Fruit fly (Drosophila melanogaster) whole organism, embryonic: ENCODE results near the gene Sirt6.

Experiments used
- BtbVII ChIP-seq: fragments of 200-800 bp; sonication (Bioruptor generic); optimal IDR thresholded peaks from 3 replicates; lab custom pipeline; 2017; ENCODE audit warnings: missing biosample characterization, mild to moderate bottlenecking, missing genetic modification characterization
- CG10209 ChIP-seq: fragments of 200-800 bp; sonication (Bioruptor generic); optimal IDR thresholded peaks from 3 replicates; lab custom pipeline; 2017; ENCODE audit warnings: missing biosample characterization, mild to moderate bottlenecking, missing genetic modification characterization, missing genetic modification reagents
- CG12744 ChIP-seq: fragments of 200-800 bp; sonication (Bioruptor generic); optimal IDR thresholded peaks from 2 replicates; lab custom pipeline; 2016; ENCODE audit warnings: missing biosample characterization, missing genetic modification characterization
- CG14050 ChIP-seq: fragments of 200-800 bp; sonication (Bioruptor generic); IDR thresholded peaks from 3 replicates; pipeline ENCODE4 v1.3.6; 2022; ENCODE audit warnings: missing biosample characterization, missing genetic modification characterization
- CG17829 ChIP-seq: fragments of 200-800 bp; optimal IDR thresholded peaks from 2 replicates; lab custom pipeline; 2019; ENCODE audit warnings: missing biosample characterization, mild to moderate bottlenecking, missing genetic modification characterization, moderate library complexity
- CG17912 ChIP-seq: fragments of 200-800 bp; sonication (Bioruptor generic); optimal IDR thresholded peaks from 2 replicates; lab custom pipeline; 2018; ENCODE audit warnings: missing biosample characterization, mild to moderate bottlenecking, missing genetic modification characterization
- CG2116 ChIP-seq: fragments of 200-800 bp; sonication (Bioruptor generic); optimal IDR thresholded peaks from 3 replicates; lab custom pipeline; 2018; ENCODE audit warnings: missing biosample characterization, mild to moderate bottlenecking, missing genetic modification characterization
- CG2678 ChIP-seq: fragments of 200-800 bp; sonication (Bioruptor generic); optimal IDR thresholded peaks from 3 replicates; lab custom pipeline; 2019; ENCODE audit warnings: missing biosample characterization, mild to moderate bottlenecking, missing genetic modification characterization, moderate library complexity
- CG30403 ChIP-seq: fragments of 200-800 bp; sonication (Bioruptor generic); optimal IDR thresholded peaks from 3 replicates; lab custom pipeline; 2016; ENCODE audit warnings: missing biosample characterization, missing genetic modification characterization
- CG31224 ChIP-seq: fragments of 200-800 bp; sonication (Bioruptor generic); IDR thresholded peaks from 2 replicates; pipeline ENCODE4 v1.3.6; 2022; ENCODE audit warnings: missing biosample characterization, missing genetic modification characterization
- CG31365 ChIP-seq: fragments of 200-800 bp; sonication (Bioruptor generic); optimal IDR thresholded peaks from 2 replicates; lab custom pipeline; 2018; ENCODE audit warnings: missing biosample characterization, mild to moderate bottlenecking, missing genetic modification characterization
- CG3838 ChIP-seq: fragments of 200-800 bp; sonication (Bioruptor generic); optimal IDR thresholded peaks from 3 replicates; lab custom pipeline; 2016; ENCODE audit warnings: missing biosample characterization, missing genetic modification characterization
- CG4730 ChIP-seq: fragments of 200-800 bp; sonication (Bioruptor generic); IDR thresholded peaks from 2 replicates; pipeline ENCODE4 v1.3.6; 2022; ENCODE audit warnings: missing biosample characterization, missing genetic modification characterization
- CG6854 ChIP-seq: fragments of 200-800 bp; sonication (Bioruptor generic); optimal IDR thresholded peaks from 3 replicates; lab custom pipeline; 2017; ENCODE audit warnings: missing biosample characterization, mild to moderate bottlenecking, missing genetic modification characterization
- CG7745 ChIP-seq: fragments of 200-800 bp; sonication (Bioruptor generic); optimal IDR thresholded peaks from 2 replicates; lab custom pipeline; 2018; ENCODE audit warnings: missing biosample characterization, mild to moderate bottlenecking, missing genetic modification characterization, moderate library complexity
- CG7786 ChIP-seq: fragments of 200-800 bp; sonication (Bioruptor generic); optimal IDR thresholded peaks from 2 replicates; lab custom pipeline; 2016; ENCODE audit warnings: missing biosample characterization, missing genetic modification characterization
- CG7963 ChIP-seq: fragments of 200-800 bp; sonication (Bioruptor generic); IDR thresholded peaks from 3 replicates; pipeline ENCODE4 v1.3.6; 2022; ENCODE audit warnings: missing biosample characterization, missing genetic modification characterization; ENCODE audit not compliant: partially characterized antibody
- CG8765 ChIP-seq: fragments of 200-800 bp; sonication (Bioruptor generic); IDR thresholded peaks from 2 replicates; pipeline ENCODE4 v1.3.6; 2022; ENCODE audit warnings: missing biosample characterization, missing genetic modification characterization
- Camta ChIP-seq: fragments of 200-800 bp; sonication (Bioruptor generic); optimal IDR thresholded peaks from 2 replicates; lab custom pipeline; 2016; ENCODE audit warnings: missing biosample characterization, missing genetic modification characterization
- HmgD ChIP-seq: fragments of 200-800 bp; sonication (Bioruptor generic); optimal IDR thresholded peaks from 3 replicates; lab custom pipeline; 2016; ENCODE audit warnings: missing biosample characterization, missing genetic modification characterization
- Hsf ChIP-seq: fragments of 200-800 bp; sonication (Bioruptor generic); optimal IDR thresholded peaks from 3 replicates; lab custom pipeline; 2016; ENCODE audit warnings: missing biosample characterization, missing genetic modification characterization
- Meics ChIP-seq: fragments of 200-800 bp; sonication (Bioruptor generic); optimal IDR thresholded peaks from 2 replicates; lab custom pipeline; 2017; ENCODE audit warnings: missing biosample characterization, mild to moderate bottlenecking, missing genetic modification characterization
- NC2β ChIP-seq: fragments of 200-800 bp; sonication (Bioruptor generic); optimal IDR thresholded peaks from 2 replicates; lab custom pipeline; 2016; ENCODE audit warnings: missing biosample characterization, missing genetic modification characterization
- Opbp ChIP-seq: fragments of 200-800 bp; sonication (Bioruptor generic); IDR thresholded peaks from 3 replicates; pipeline ENCODE4 v1.3.6; 2022; ENCODE audit warnings: missing biosample characterization, missing genetic modification characterization; ENCODE audit not compliant: partially characterized antibody
- Pdp1 ChIP-seq, 2 experiments: fragments of 200-800 bp; sonication (Bioruptor generic); optimal IDR thresholded peaks; 3 replicates each; lab custom pipeline; 2016; ENCODE audit warnings: missing biosample characterization in 2 of 2, missing genetic modification characterization in 2 of 2, mild to moderate bottlenecking in 1 of 2, moderate library complexity in 1 of 2
- Scr ChIP-seq: fragments of 200-800 bp; sonication (Bioruptor generic); IDR thresholded peaks from 2 replicates; pipeline ENCODE4 v1.3.6; 2022; ENCODE audit warnings: missing biosample characterization, missing genetic modification characterization; ENCODE audit not compliant: partially characterized antibody
- aop ChIP-seq: fragments of 200-800 bp; sonication (Bioruptor generic); IDR thresholded peaks from 2 replicates; pipeline ENCODE4 v1.3.6; 2022; ENCODE audit warnings: missing biosample characterization, missing genetic modification characterization
- az2 ChIP-seq: fragments of 200-800 bp; sonication (Bioruptor generic); optimal IDR thresholded peaks from 3 replicates; lab custom pipeline; 2016; ENCODE audit warnings: missing biosample characterization, missing genetic modification characterization
- bab2 ChIP-seq: fragments of 200-800 bp; sonication (Bioruptor generic); optimal IDR thresholded peaks from 2 replicates; lab custom pipeline; 2016; ENCODE audit warnings: missing biosample characterization, missing genetic modification characterization
- btn ChIP-seq: fragments of 200-800 bp; sonication (Bioruptor generic); optimal IDR thresholded peaks from 2 replicates; lab custom pipeline; 2016; ENCODE audit warnings: missing biosample characterization, missing genetic modification characterization
- ems ChIP-seq: fragments of 200-800 bp; sonication (Bioruptor generic); optimal IDR thresholded peaks from 3 replicates; lab custom pipeline; 2016; ENCODE audit warnings: missing biosample characterization, missing genetic modification characterization
- gcm2 ChIP-seq: fragments of 200-800 bp; sonication (Bioruptor generic); optimal IDR thresholded peaks from 2 replicates; lab custom pipeline; 2016; ENCODE audit warnings: missing biosample characterization, missing genetic modification characterization
- hbn ChIP-seq: fragments of 200-800 bp; sonication (Bioruptor generic); IDR thresholded peaks from 2 replicates; pipeline ENCODE4 v1.3.6; 2022; ENCODE audit warnings: missing biosample characterization, missing genetic modification characterization; ENCODE audit not compliant: partially characterized antibody
- inv ChIP-seq: fragments of 200-800 bp; sonication (Bioruptor generic); IDR thresholded peaks from 2 replicates; pipeline ENCODE4 v1.3.6; 2022; ENCODE audit warnings: missing biosample characterization, missing genetic modification characterization; ENCODE audit not compliant: partially characterized antibody
- jigr1 ChIP-seq: fragments of 200-800 bp; sonication (Bioruptor generic); IDR thresholded peaks from 3 replicates; pipeline ENCODE4 v1.3.6; 2022; ENCODE audit warnings: missing biosample characterization, missing genetic modification characterization
- odd ChIP-seq: fragments of 200-800 bp; sonication (Bioruptor generic); optimal IDR thresholded peaks from 2 replicates; lab custom pipeline; 2017; ENCODE audit warnings: missing biosample characterization, mild to moderate bottlenecking, missing genetic modification characterization
- otp ChIP-seq: fragments of 200-800 bp; sonication (Bioruptor generic); IDR thresholded peaks from 3 replicates; pipeline ENCODE4, ENCODE4 v1.3.6; 2022; ENCODE audit warnings: missing biosample characterization, missing genetic modification characterization
- psq ChIP-seq: fragments of 200-800 bp; sonication (Bioruptor generic); optimal IDR thresholded peaks from 2 replicates; lab custom pipeline; 2017; ENCODE audit warnings: missing biosample characterization, missing genetic modification characterization
- schlank ChIP-seq: fragments of 200-800 bp; sonication (Bioruptor generic); optimal IDR thresholded peaks from 2 replicates; lab custom pipeline; 2018; ENCODE audit warnings: missing biosample characterization, mild to moderate bottlenecking, missing genetic modification characterization
- sd ChIP-seq: fragments of 200-800 bp; sonication (Bioruptor generic); optimal IDR thresholded peaks from 3 replicates; lab custom pipeline; 2018; ENCODE audit warnings: missing biosample characterization, mild to moderate bottlenecking, missing genetic modification characterization, moderate library complexity
- sisA ChIP-seq: fragments of 200-800 bp; sonication (Bioruptor generic); IDR thresholded peaks from 2 replicates; pipeline ENCODE4 v1.3.6; 2022; ENCODE audit warnings: missing biosample characterization, missing genetic modification characterization
- so ChIP-seq: fragments of 200-800 bp; sonication (Bioruptor generic); IDR thresholded peaks from 3 replicates; pipeline ENCODE4 v1.3.6; 2022; ENCODE audit warnings: missing biosample characterization, missing genetic modification characterization
- sr ChIP-seq: fragments of 200-800 bp; sonication (Bioruptor generic); IDR thresholded peaks from 3 replicates; pipeline ENCODE4 v1.3.6; 2022; ENCODE audit warnings: missing biosample characterization, missing genetic modification characterization
- stc ChIP-seq: fragments of 200-800 bp; sonication (Bioruptor generic); IDR thresholded peaks from 2 replicates; pipeline ENCODE4 v1.3.6; 2022; ENCODE audit warnings: missing biosample characterization, missing genetic modification characterization
- tap ChIP-seq: fragments of 200-800 bp; optimal IDR thresholded peaks from 3 replicates; lab custom pipeline; 2019; ENCODE audit warnings: missing biosample characterization, mild to moderate bottlenecking, missing genetic modification characterization, moderate library complexity
- tgo ChIP-seq: fragments of 200-800 bp; sonication (Bioruptor generic); IDR thresholded peaks from 3 replicates; pipeline ENCODE4 v1.3.6; 2022; ENCODE audit warnings: missing biosample characterization, missing genetic modification characterization
- vvl ChIP-seq: fragments of 200-800 bp; sonication (Bioruptor generic); IDR thresholded peaks from 2 replicates; pipeline ENCODE4 v1.3.6; 2022; ENCODE audit warnings: missing biosample characterization, missing genetic modification characterization
- wdn ChIP-seq: fragments of 200-800 bp; sonication (Bioruptor generic); IDR thresholded peaks from 2 replicates; pipeline ENCODE4 v1.3.6; 2022; ENCODE audit warnings: missing biosample characterization, missing genetic modification characterization

The Sirt6 gene

DNA sequence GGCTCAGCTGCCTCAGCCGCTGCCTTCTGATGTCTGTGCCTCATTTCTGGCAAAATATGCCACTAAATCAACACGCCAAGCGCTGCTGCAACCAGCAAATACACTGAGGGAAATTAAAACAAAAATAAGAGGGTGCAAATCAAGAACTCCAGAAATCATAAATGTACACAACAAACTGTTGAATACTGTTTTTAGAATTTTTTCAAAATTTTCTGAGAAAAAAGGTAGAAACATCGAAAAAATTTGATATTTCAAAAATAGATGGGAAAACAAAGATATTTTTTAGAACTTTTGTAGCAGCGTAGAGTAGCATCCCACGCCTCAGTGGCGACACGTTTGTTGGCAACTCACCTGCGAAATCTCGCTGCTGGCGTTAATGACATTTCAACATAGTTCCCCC lies 11.0 kb upstream of the Sirt6 start (continued):
- TF ChIP-seq vvl (GFP tag; lab: Robert Waterston, UW): peak; percentile 45; the same call in 1 of the 2 replicates
- no peak for TF ChIP-seq Camta
- no peak for TF ChIP-seq wdn (GFP tag; lab: Robert Waterston, UW)
- TF ChIP-seq tgo (GFP tag; lab: Robert Waterston, UW): no peak; the same call in 2 of the 3 replicates
- peak; percentile 8 for TF ChIP-seq sd (tag; lab: Kevin White, UChicago)
- no peak for TF ChIP-seq otp (GFP tag; lab: Robert Waterston, UW)
- no peak for TF ChIP-seq gcm2 (GFP tag; lab: Kevin White, UChicago)
- TF ChIP-seq CG30403 (GFP tag; lab: Kevin White, UChicago): peak; percentile 31
- peak; percentile 80; the same call in 1 of the 3 replicates for TF ChIP-seq sr (GFP tag; lab: Robert Waterston, UW)
- no peak for TF ChIP-seq Meics (GFP tag; lab: Kevin White, UChicago)
- TF ChIP-seq NC2β (GFP tag; lab: Kevin White, UChicago): no peak
- no peak for TF ChIP-seq Scr (GFP tag; lab: Robert Waterston, UW)
- TF ChIP-seq CG14050 (GFP tag; lab: Robert Waterston, UW): no peak
- TF ChIP-seq Opbp: no peak
- TF ChIP-seq HmgD (GFP tag; lab: Kevin White, UChicago): no peak
- no peak for TF ChIP-seq CG7786

DNA sequence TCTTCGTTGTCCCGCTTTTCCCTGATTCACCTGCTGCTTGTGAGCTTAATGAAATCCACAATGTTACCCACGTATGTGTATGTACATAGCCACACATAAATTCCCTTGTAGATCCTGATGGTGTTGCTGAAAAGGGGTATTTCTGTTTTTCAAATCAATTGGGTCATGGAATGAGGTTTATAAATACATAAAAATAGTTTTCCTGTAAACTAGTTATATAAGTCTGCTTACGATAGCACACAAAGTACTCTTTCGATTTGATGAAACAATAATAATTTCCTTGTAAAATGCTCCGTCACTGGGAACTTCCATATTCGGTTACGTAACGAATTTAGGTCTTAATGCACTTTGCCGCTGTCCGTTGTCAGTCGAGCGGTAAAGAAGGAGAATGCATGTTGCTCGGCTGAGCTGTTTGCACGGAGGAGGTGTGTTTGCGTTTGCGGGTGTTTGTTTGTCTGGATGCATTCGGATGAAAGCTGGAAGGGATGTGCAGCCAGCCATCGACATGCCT lies 8.3 kb upstream of the Sirt6 start:
- TF ChIP-seq btn (GFP tag; lab: Kevin White, UChicago) (no peak), Pdp1 (GFP tag; optimal IDR thresholded peaks at IDR 0.05; lab: Kevin White, UChicago) (peak in 1 of 2 experiments; percentile 94)

DNA sequence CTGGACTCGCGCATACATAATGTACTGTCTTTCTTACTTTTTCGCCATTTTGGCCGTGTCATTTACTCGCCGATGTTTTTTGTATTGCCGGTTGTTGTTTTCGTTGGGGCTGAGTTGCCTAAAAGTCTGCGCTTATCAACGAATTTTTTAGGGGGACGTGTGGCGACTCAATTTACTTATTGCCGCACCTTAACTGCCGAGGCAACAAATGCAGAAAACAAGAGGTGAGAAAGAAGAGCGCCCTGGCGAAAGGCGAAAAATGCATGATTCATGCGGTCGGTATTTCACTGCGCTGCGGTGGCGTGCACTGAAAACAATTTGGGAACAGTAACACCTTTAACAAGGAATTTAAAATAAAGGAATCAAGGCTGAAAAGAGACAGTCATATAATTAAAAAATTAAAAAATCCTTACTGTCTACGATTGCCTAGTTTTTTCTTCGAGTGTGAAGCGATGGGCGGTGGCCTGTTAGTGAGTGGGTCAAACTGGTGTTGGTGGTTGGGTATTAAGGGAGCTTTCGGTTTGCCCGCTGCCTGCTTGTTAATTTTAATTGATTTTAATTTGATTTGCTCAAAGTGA lies 7.3 kb upstream of the Sirt6 start:
- TF ChIP-seq stc (GFP tag; lab: Robert Waterston, UW): peak; percentile 85
- TF ChIP-seq CG7963 (GFP tag; lab: Robert Waterston, UW): no peak
- TF ChIP-seq schlank (tag; lab: Kevin White, UChicago): peak; percentile 28
- TF ChIP-seq CG31365 (tag; lab: Kevin White, UChicago): no peak
- TF ChIP-seq CG3838 (GFP tag; lab: Kevin White, UChicago): peak; percentile 41
- TF ChIP-seq CG31224 (GFP tag; lab: Robert Waterston, UW): peak; percentile 58
- no peak for TF ChIP-seq BtbVII (GFP tag; lab: Kevin White, UChicago)
- peak; percentile 75 for TF ChIP-seq CG4730 (GFP tag; lab: Robert Waterston, UW)
- TF ChIP-seq hbn (GFP tag; lab: Robert Waterston, UW): no peak
- TF ChIP-seq CG2116 (GFP tag; lab: Kevin White, UChicago): no peak
- TF ChIP-seq CG12744 (GFP tag; lab: Kevin White, UChicago): peak; percentile 14
- peak; percentile 56 for TF ChIP-seq CG10209 (GFP tag; lab: Kevin White, UChicago)
- TF ChIP-seq CG8765: no peak
- peak; percentile 76 for TF ChIP-seq so (GFP tag; lab: Robert Waterston, UW)
- TF ChIP-seq sisA (GFP tag; lab: Robert Waterston, UW): peak; percentile 86
- TF ChIP-seq ems (GFP tag; lab: Kevin White, UChicago): peak; percentile 78
- TF ChIP-seq jigr1 (GFP tag; lab: Robert Waterston, UW): peak; percentile 46; the same call in 1 of the 3 replicates
- peak; percentile 88 for TF ChIP-seq sd (tag; lab: Kevin White, UChicago)
- TF ChIP-seq inv (GFP tag; lab: Robert Waterston, UW): no peak
- TF ChIP-seq CG2678 (tag; lab: Kevin White, UChicago): peak; percentile 71
- peak; percentile 73 for TF ChIP-seq bab2 (GFP tag; lab: Kevin White, UChicago)
- TF ChIP-seq tap: peak; percentile 70
- TF ChIP-seq psq (GFP tag; lab: Kevin White, UChicago): no peak
- TF ChIP-seq CG17912: no peak
- TF ChIP-seq odd (GFP tag; lab: Kevin White, UChicago): no peak
- peak; percentile 62 for TF ChIP-seq Hsf (GFP tag; lab: Kevin White, UChicago)
- TF ChIP-seq az2: peak; percentile 34
- no peak for TF ChIP-seq CG7745
- no peak for TF ChIP-seq aop (GFP tag; lab: Robert Waterston, UW)
- peak; percentile 53 for TF ChIP-seq CG17829 (tag; lab: Kevin White, UChicago)
- peak; percentile 33 for TF ChIP-seq CG6854 (GFP tag; lab: Kevin White, UChicago)
